Worm (Caenorhabditis elegans): Measurements from ENCODE around the gene F45D3.3.

DNA sequence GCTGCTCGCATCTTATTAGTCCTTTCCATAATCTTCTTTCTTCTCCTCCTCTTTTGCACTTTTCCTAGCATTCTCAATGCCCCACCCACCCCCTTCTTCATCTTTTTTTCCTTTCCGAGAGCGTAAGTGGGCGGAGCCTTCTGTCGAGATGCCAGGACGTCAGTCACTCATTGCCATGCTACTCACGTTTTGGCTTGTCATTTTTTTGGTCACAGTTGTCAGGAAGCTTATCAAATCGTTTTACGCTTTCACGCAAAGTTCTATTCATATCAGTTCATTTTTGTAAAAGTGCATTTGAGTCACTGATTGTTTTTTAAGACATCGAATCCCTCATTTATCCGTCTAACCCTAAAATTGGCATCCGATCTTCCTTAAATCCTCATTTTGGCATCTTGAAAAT lies 10.2 kb downstream of the F45D3.3 start:
- TF ChIP-seq egl-27 (tag; optimal IDR thresholded peaks at IDR 0.05) (no peak), aha-1 (tag) (peak; percentile 34), unc-130 (GFP tag; optimal IDR thresholded peaks at IDR 0.05) (no peak), snpc-4 (tag; optimal IDR thresholded peaks at IDR 0.05) (no peak)

All from whole organism, L4 larva.